Fruit fly (Drosophila melanogaster): Measurements from ENCODE around the gene CG15599.

DNA sequence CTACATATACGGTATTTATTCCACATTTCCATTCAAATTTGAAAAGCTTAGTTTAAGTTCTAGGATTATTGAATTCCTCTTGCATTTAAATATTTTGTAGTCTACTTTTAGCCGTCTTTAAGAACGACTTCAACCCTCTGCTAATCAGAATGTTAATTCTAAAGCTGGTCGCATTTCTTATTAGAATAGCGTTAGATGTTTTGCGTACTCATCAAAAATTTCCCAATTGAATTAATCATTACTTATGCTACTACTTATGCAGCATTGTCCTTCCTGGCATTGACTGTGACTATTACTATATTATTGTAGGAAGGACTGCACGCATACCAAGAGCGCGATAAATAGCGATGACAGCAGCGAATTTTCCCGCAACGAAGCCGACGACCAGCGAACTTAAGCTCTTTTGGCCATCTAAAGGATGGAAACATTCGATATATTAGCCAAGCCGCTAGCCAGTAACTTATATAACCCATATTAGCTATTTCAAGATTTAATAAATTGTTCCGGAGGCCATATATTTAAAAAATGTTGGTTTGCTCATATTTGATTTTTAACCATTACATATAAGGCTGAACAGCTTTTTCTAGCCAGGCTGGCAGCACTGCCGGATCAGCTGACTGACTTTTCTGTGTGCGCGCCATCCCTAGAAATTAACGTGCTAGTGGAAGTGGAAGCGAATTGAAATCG is 8.3 kb upstream of the CG15599 start, which contains the start of gene CG8128:
- TF ChIP-seq Mio (GFP tag; optimal IDR thresholded peaks at IDR 0.05) (no peak), tai (GFP tag; optimal IDR thresholded peaks at IDR 0.05) (no peak), br (GFP tag; optimal IDR thresholded peaks at IDR 0.05) (no peak), Hr78 (GFP tag; optimal IDR thresholded peaks at IDR 0.05) (no peak), OdsH (GFP tag; optimal IDR thresholded peaks at IDR 0.05) (no peak)
